Worm (Caenorhabditis elegans): ENCODE data around the gene ins-4.

DNA sequence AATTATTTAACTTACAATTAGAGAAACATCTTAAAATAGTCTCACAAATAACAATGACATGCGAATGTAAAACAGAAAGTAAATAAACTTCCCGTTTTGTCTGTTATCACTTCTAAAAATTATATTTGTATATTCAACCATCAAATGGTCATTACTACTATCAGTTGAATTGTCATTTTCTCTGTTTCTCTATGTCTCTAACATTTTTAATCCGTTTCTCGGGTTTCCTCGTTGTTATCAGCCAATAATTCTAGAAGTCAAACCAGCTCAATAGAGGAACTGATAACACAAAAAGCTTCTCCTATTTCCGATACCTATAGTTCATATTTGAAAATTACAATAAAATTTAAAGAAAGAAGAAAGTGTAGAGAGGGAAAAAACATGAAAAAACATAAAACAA is 30.5 kb downstream of the ins-4 start:
- TF ChIP-seq ref-1 (GFP tag; conservative IDR thresholded peaks at IDR 0.05): no peak
- TF ChIP-seq klf-2 (GFP tag; conservative IDR thresholded peaks at IDR 0.05): no peak
- no peak for TF ChIP-seq cog-1 (tag; optimal IDR thresholded peaks at IDR 0.05)
- no peak for TF ChIP-seq med-1 (GFP tag; optimal IDR thresholded peaks at IDR 0.05; ENCODE audit: insufficient read depth)
- TF ChIP-seq flt-1 (GFP tag; IDR thresholded peaks at IDR 0.05): no peak
- no peak for TF ChIP-seq ztf-23 (GFP tag; IDR thresholded peaks at IDR 0.05)
- TF ChIP-seq T22C8.4 (GFP tag; IDR thresholded peaks at IDR 0.05): no peak
